Fruit fly (Drosophila melanogaster): ENCODE results near the gene Cpr67Fa2.

- TF ChIP-seq pan (optimal IDR thresholded peaks at IDR 0.05) (peak; percentile 86), Dll (optimal IDR thresholded peaks at IDR 0.05) (no peak), CG8478 (optimal IDR thresholded peaks at IDR 0.05) (no peak), usp (GFP tag; optimal IDR thresholded peaks at IDR 0.05) (no peak)
These were observed 37.3 kb downstream of the Cpr67Fa2 start for dm6 chr3L:10928801-10929200.
